Worm (Caenorhabditis elegans): ENCODE measurements around the gene srx-80.

The srx-80 gene

DNA sequence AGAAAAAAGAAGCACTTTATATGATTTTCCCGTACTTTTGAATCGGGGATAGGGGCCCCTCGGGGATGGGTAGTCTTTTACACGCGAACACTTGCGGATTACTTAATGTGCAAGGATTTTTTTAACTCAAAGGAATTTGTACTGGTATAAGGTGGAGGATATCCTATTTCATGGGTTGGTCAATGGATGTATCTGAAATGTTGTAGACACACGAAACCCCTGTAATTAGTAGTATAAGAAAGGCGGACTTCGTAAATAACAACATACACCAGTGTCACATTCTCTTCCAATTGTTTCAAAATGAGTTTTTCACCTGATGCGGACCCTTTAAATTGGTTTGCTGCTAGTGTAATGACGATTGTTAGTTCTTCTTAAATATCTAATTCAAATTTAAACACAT, at the start of gene srx-80:
TSS of gene srx-80 (plus strand) at position 301 of the 400 bp plus-strand sequence.
- TF ChIP-seq nhr-77 (tag; optimal IDR thresholded peaks at IDR 0.05) (no peak), Y55F3AM.14 (GFP tag; optimal IDR thresholded peaks at IDR 0.05) (no peak), nhr-6 (tag; optimal IDR thresholded peaks at IDR 0.05) (no peak), elt-3 (tag; optimal IDR thresholded peaks at IDR 0.05) (no peak), gmeb-1 (tag; optimal IDR thresholded peaks at IDR 0.05) (no peak), skn-1 (tag; optimal IDR thresholded peaks at IDR 0.05) (no peak), ceh-16 (tag; optimal IDR thresholded peaks at IDR 0.05) (no peak), ztf-4 (tag; optimal IDR thresholded peaks at IDR 0.05) (no peak), zag-1 (tag; optimal IDR thresholded peaks at IDR 0.05) (no peak), crh-2 (tag; optimal IDR thresholded peaks at IDR 0.05) (no peak), sem-4 (tag; optimal IDR thresholded peaks at IDR 0.05) (no peak), ztf-11 (tag; optimal IDR thresholded peaks at IDR 0.05) (no peak), alr-1 (tag; optimal IDR thresholded peaks at IDR 0.05) (no peak), lsy-2 (tag; optimal IDR thresholded peaks at IDR 0.05) (no peak), unc-62 (GFP tag; optimal IDR thresholded peaks at IDR 0.05) (no peak), nhr-12 (tag; optimal IDR thresholded peaks at IDR 0.05) (no peak), nhr-21 (tag; optimal IDR thresholded peaks at IDR 0.05) (no peak), lin-13 (GFP tag; optimal IDR thresholded peaks at IDR 0.05) (no peak), fos-1 (tag; optimal IDR thresholded peaks at IDR 0.05) (no peak)

DNA sequence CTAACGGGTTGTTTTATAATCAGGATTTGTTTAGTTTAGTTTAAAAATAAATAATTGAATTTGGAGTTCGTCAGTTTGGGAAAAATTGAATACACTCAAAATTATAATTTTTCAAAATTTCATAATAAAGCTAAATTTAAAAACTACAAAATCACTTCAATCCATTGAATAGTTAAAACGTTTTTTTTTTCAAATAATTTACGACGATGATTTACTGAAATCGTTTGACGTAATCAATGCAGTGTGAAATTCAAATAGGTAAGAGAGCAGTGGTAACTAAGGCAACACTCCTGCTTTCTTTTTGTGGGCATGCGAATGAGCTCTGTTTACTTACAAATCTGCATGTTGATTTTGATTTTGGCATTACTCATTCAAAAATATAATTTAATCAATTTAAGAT, 48.3 kb upstream of the srx-80 start, which contains the start of gene F38B7.10:
TSS of gene F38B7.10 (plus strand) at position 301 of the 400 bp plus-strand sequence.
- TF ChIP-seq elt-3 (tag; optimal IDR thresholded peaks at IDR 0.05) (no peak), unc-62 (GFP tag; optimal IDR thresholded peaks at IDR 0.05) (no peak), ztf-1 (GFP tag; conservative IDR thresholded peaks at IDR 0.05) (no peak), Y55F3AM.14 (GFP tag; optimal IDR thresholded peaks at IDR 0.05) (no peak), mdl-1 (tag; optimal IDR thresholded peaks at IDR 0.05) (no peak)

ce11 chrV:11546795-11547194, 46.7 kb upstream of the srx-80 start, which contains the start of gene F38B7.11:
Gene F38B7.11 (plus strand): TSS chrV:11547095.
- TF ChIP-seq elt-3 (tag; optimal IDR thresholded peaks at IDR 0.05) = no peak
- TF ChIP-seq nhr-23 (tag; optimal IDR thresholded peaks at IDR 0.05) = no peak
- no peak for TF ChIP-seq nhr-6 (tag; optimal IDR thresholded peaks at IDR 0.05)
- TF ChIP-seq gmeb-1 (tag; optimal IDR thresholded peaks at IDR 0.05) = no peak
- no peak for TF ChIP-seq nhr-21 (tag; optimal IDR thresholded peaks at IDR 0.05)

- peak; percentile 44 for TF ChIP-seq unc-55 (GFP tag; optimal IDR thresholded peaks at IDR 0.05)
- TF ChIP-seq C34F6.9 (tag; optimal IDR thresholded peaks at IDR 0.05) = peak; percentile 89
- TF ChIP-seq dmd-4 (tag; optimal IDR thresholded peaks at IDR 0.05) = no peak
- no peak for TF ChIP-seq nhr-23 (tag; optimal IDR thresholded peaks at IDR 0.05)
- TF ChIP-seq crh-2 (tag; optimal IDR thresholded peaks at IDR 0.05) = peak; percentile 69
- peak; percentile 37 for TF ChIP-seq ztf-4 (tag; optimal IDR thresholded peaks at IDR 0.05)
- TF ChIP-seq fos-1 (tag; optimal IDR thresholded peaks at IDR 0.05) = peak; percentile 56
- peak; percentile 64 for TF ChIP-seq F13H6.1 (tag; optimal IDR thresholded peaks at IDR 0.05)
- peak; percentile 85 for TF ChIP-seq nhr-129 (tag; optimal IDR thresholded peaks at IDR 0.05)
- peak; percentile 38 for TF ChIP-seq lin-13 (GFP tag; optimal IDR thresholded peaks at IDR 0.05)
- peak in 1 of 2 experiments; percentile 70 for TF ChIP-seq lsy-2 (tag; optimal IDR thresholded peaks at IDR 0.05)
- TF ChIP-seq nhr-21 (tag; optimal IDR thresholded peaks at IDR 0.05) = peak; percentile 64
- TF ChIP-seq nhr-25 (tag; optimal IDR thresholded peaks at IDR 0.05) = peak; percentile 78
- TF ChIP-seq unc-39 (tag; optimal IDR thresholded peaks at IDR 0.05) = no peak
- TF ChIP-seq ama-1 (optimal IDR thresholded peaks at IDR 0.05) = peak; percentile 79
- TF ChIP-seq nhr-11 (tag; optimal IDR thresholded peaks at IDR 0.05) = no peak
- peak; percentile 50 for TF ChIP-seq nhr-6 (tag; optimal IDR thresholded peaks at IDR 0.05)
- TF ChIP-seq sma-9 (GFP tag; optimal IDR thresholded peaks at IDR 0.05) = peak; percentile 70
- TF ChIP-seq sma-9 (tag; optimal IDR thresholded peaks at IDR 0.05) = no peak
- TF ChIP-seq blmp-1 (tag; optimal IDR thresholded peaks at IDR 0.05; ENCODE audit: insufficient read depth) = peak; percentile 77
- TF ChIP-seq mdl-1 (tag; optimal IDR thresholded peaks at IDR 0.05) = peak; percentile 69 to 81
These were observed 44.6 kb upstream of the srx-80 start, which contains the start of the genes F38B7.17 and F38B7.3 for ce11 chrV:11548914-11549406. Gene F38B7.17 (minus strand): TSS chrV:11548964. Gene F38B7.3 (plus strand): TSS chrV:11549107.

- TF ChIP-seq lin-13 (GFP tag; optimal IDR thresholded peaks at IDR 0.05) = no peak
- TF ChIP-seq nhr-25 (tag; optimal IDR thresholded peaks at IDR 0.05) = no peak
- TF ChIP-seq crh-2 (tag; optimal IDR thresholded peaks at IDR 0.05) = no peak
- no peak for TF ChIP-seq ama-1 (optimal IDR thresholded peaks at IDR 0.05)
- TF ChIP-seq blmp-1 (tag; optimal IDR thresholded peaks at IDR 0.05; ENCODE audit: insufficient read depth) = no peak
- no peak for TF ChIP-seq peb-1 (tag; optimal IDR thresholded peaks at IDR 0.05)
- TF ChIP-seq nhr-11 (tag; optimal IDR thresholded peaks at IDR 0.05) = no peak
- no peak for TF ChIP-seq sma-9 (GFP tag; optimal IDR thresholded peaks at IDR 0.05)
- TF ChIP-seq sma-9 (tag; optimal IDR thresholded peaks at IDR 0.05) = no peak
- TF ChIP-seq nhr-237 (tag; optimal IDR thresholded peaks at IDR 0.05) = no peak
- no peak for TF ChIP-seq C34F6.9 (tag; optimal IDR thresholded peaks at IDR 0.05)
- no peak for TF ChIP-seq zag-1 (tag; optimal IDR thresholded peaks at IDR 0.05)
- TF ChIP-seq unc-62 (GFP tag; optimal IDR thresholded peaks at IDR 0.05) = no peak
- TF ChIP-seq nhr-129 (tag; optimal IDR thresholded peaks at IDR 0.05) = no peak
- TF ChIP-seq ztf-11 (tag; optimal IDR thresholded peaks at IDR 0.05) = no peak
- no peak for TF ChIP-seq ceh-82 (tag; optimal IDR thresholded peaks at IDR 0.05)
- TF ChIP-seq nhr-23 (tag; optimal IDR thresholded peaks at IDR 0.05) = no peak
- TF ChIP-seq R02D3.7 (tag; optimal IDR thresholded peaks at IDR 0.05) = no peak
- TF ChIP-seq ztf-1 (GFP tag; conservative IDR thresholded peaks at IDR 0.05) = no peak
These were observed 41.1 kb upstream of the srx-80 start, which contains the start of gene srx-85 for ce11 chrV:11552379-11552778. Gene srx-85 (plus strand): TSS chrV:11552679.
